Fruit fly (Drosophila melanogaster) whole organism, wandering third instar larva: ENCODE data around the gene zf30C.

ENCODE experiments used
- Hr83 ChIP-seq: fragments of 200-300 bp; sonication (Bioruptor generic); optimal IDR thresholded peaks from 2 replicates; lab custom pipeline; 2016; ENCODE audit warnings: missing biosample characterization, mild to moderate bottlenecking, missing genetic modification characterization, moderate library complexity; ENCODE audit not compliant: poor library complexity, severe bottlenecking
- woc ChIP-seq: sonication (Bioruptor generic); optimal IDR thresholded peaks from 2 replicates; lab custom pipeline; 2016; ENCODE audit warnings: missing biosample characterization, mild to moderate bottlenecking, missing genetic modification characterization

dm6 chr2L:9737803-9738202 lies 20.3 kb upstream of the zf30C start:
- no peak for TF ChIP-seq woc (GFP tag; lab: Kevin White, UChicago)
- TF ChIP-seq Hr83 (GFP tag; lab: Kevin White, UChicago) = no peak
